Fruit fly (Drosophila melanogaster): ENCODE data around the gene CG12278.

CG12278 gene

dm6 chr3R:21043549-21044118, at the start of gene CG12278:
Gene CG12278 (plus strand): TSS chr3R:21044068.
- no peak for TF ChIP-seq CG13204 (GFP tag; optimal IDR thresholded peaks at IDR 0.05)
- peak; percentile 100 for TF ChIP-seq CG12605 (GFP tag; IDR thresholded peaks at IDR 0.05)

DNA sequence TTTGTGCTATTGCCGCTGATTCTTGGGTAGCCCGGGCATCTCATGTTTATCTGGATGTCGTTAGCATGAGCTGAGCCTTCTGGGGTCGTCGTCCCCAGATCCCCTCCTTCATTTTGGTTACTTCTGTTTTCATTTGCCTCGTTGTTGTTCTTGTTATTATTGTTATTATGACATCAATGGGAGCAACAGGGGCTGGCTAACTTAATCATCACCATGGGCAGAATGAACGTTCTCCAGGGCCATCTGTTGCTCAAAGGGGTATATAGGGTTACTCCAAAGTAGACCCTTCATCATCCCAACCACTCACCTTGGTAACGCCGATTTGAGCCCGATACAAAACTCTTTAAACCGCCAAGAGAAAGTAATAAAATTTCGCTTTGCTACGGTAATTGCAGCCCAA, 45.5 kb upstream of the CG12278 start:
- TF ChIP-seq EcR (GFP tag; optimal IDR thresholded peaks at IDR 0.05) = no peak

- TF ChIP-seq Pif1B (GFP tag; optimal IDR thresholded peaks at IDR 0.05) = no peak
- no peak for TF ChIP-seq D1 (tag; optimal IDR thresholded peaks at IDR 0.05)
- TF ChIP-seq CG12605 (GFP tag; IDR thresholded peaks at IDR 0.05) = no peak
- TF ChIP-seq fd96Ca (GFP tag; IDR thresholded peaks at IDR 0.05) = no peak
- TF ChIP-seq CG34367 (tag; optimal IDR thresholded peaks at IDR 0.05) = no peak
- TF ChIP-seq CG4496 (GFP tag; IDR thresholded peaks at IDR 0.05) = no peak
Measured at dm6 chr3R:21001123-21001522, 42.7 kb upstream of the CG12278 start.

DNA sequence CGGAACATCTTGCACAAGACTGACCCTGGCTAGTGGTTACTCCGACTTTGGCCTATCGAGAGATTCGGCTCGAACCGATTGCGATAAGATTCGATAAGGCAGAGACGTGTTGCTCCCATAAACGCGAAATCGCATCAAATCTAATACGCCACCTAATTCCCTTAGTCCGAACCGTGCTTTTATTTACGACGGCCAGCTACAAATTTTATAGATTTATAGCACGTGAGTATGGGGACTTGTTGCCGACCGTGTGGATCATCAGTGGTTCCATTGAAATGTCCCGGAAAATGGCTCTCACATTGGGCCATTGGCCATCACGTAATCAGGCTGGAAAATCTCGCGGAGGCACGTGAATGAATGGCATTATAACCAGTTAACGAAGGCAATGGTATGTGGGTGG, 36.9 kb upstream of the CG12278 start, which contains the start of gene Alp5:
TSS of gene Alp5 (minus strand) at position 24 of the 400 bp plus-strand sequence.
- no peak for TF ChIP-seq CG14655 (GFP tag; optimal IDR thresholded peaks at IDR 0.05)
- TF ChIP-seq CG4496 (GFP tag; IDR thresholded peaks at IDR 0.05) = no peak
- no peak for TF ChIP-seq CG9948 (tag; optimal IDR thresholded peaks at IDR 0.05)
- TF ChIP-seq CG12605 (GFP tag; IDR thresholded peaks at IDR 0.05) = no peak
- TF ChIP-seq D1 (tag; optimal IDR thresholded peaks at IDR 0.05) = no peak
- TF ChIP-seq Pif1A (GFP tag; optimal IDR thresholded peaks at IDR 0.05) = no peak
- TF ChIP-seq CG15710 (tag; optimal IDR thresholded peaks at IDR 0.05) = no peak
- TF ChIP-seq EcR (GFP tag; optimal IDR thresholded peaks at IDR 0.05) = no peak
- TF ChIP-seq Pif1B (GFP tag; optimal IDR thresholded peaks at IDR 0.05) = no peak
- no peak for TF ChIP-seq CG32121 (GFP tag; IDR thresholded peaks at IDR 0.05)
- no peak for TF ChIP-seq CG34367 (tag; optimal IDR thresholded peaks at IDR 0.05)
- TF ChIP-seq CG13204 (GFP tag; optimal IDR thresholded peaks at IDR 0.05) = no peak
- no peak for TF ChIP-seq CG8159 (tag; optimal IDR thresholded peaks at IDR 0.05)
- no peak for TF ChIP-seq CG8301 (tag; optimal IDR thresholded peaks at IDR 0.05)

- no peak for TF ChIP-seq Pif1A (GFP tag; optimal IDR thresholded peaks at IDR 0.05)
- no peak for TF ChIP-seq gl (tag; optimal IDR thresholded peaks at IDR 0.05)
- no peak for TF ChIP-seq fd96Ca (GFP tag; IDR thresholded peaks at IDR 0.05)
- TF ChIP-seq CG14655 (GFP tag; optimal IDR thresholded peaks at IDR 0.05) = no peak
- no peak for TF ChIP-seq D1 (tag; optimal IDR thresholded peaks at IDR 0.05)
- no peak for TF ChIP-seq rn (GFP tag; IDR thresholded peaks at IDR 0.05)
- TF ChIP-seq CG17806 (tag; optimal IDR thresholded peaks at IDR 0.05) = no peak
- TF ChIP-seq CG8159 (tag; optimal IDR thresholded peaks at IDR 0.05) = no peak
- TF ChIP-seq CG4496 (GFP tag; IDR thresholded peaks at IDR 0.05) = no peak
- TF ChIP-seq CG12605 (GFP tag; IDR thresholded peaks at IDR 0.05) = no peak
- TF ChIP-seq CG9948 (tag; optimal IDR thresholded peaks at IDR 0.05) = no peak
- no peak for TF ChIP-seq CG8301 (tag; optimal IDR thresholded peaks at IDR 0.05)
- TF ChIP-seq CG34367 (tag; optimal IDR thresholded peaks at IDR 0.05) = no peak
- no peak for TF ChIP-seq CG15710 (tag; optimal IDR thresholded peaks at IDR 0.05)
- TF ChIP-seq Snoo (tag; optimal IDR thresholded peaks at IDR 0.05) = no peak
- TF ChIP-seq CG10348 (GFP tag; IDR thresholded peaks at IDR 0.05) = no peak
Measured at dm6 chr3R:21013780-21014179, 30.1 kb upstream of the CG12278 start.

dm6 chr3R:21015636-21016035, 28.2 kb upstream of the CG12278 start, which contains the start of gene CG5697:
Gene CG5697 (plus strand): TSS chr3R:21015949.
- TF ChIP-seq Pif1A (GFP tag; optimal IDR thresholded peaks at IDR 0.05) (peak; percentile 1), CG32121 (GFP tag; IDR thresholded peaks at IDR 0.05) (no peak)

DNA sequence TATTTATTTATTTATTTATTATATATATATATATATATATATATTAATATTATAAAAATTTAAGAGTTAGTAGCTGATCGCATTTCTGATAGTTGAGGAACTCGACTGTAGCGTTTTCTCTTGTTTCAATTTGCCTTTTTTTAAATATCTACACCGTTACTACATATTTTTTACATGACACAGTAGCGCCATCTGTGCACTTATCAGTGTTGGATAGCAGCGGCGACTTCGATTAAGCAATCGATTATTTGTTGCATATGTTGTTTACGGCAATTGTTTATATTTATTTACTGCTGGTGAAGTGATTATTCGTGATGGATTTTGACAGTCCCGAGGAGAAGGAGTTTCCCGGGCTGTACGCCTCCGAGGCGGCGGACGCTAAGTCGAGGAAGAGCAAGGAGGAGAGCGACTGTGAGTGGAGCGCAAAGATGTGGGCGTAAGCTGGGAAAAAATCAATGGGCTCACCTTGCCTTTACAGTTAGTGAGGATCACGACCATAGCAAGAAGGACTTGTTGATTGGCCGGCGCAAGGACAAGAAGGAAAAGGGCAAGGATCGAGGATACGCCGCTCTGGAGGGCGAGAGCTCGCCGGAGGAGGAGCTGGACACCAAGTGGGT, 26.3 kb upstream of the CG12278 start, which contains the start of gene Rlip:
TSS of gene Rlip (plus strand) at position 221 of the 617 bp plus-strand sequence.
- TF ChIP-seq D1 (tag; optimal IDR thresholded peaks at IDR 0.05) = peak; percentile 42
- no peak for TF ChIP-seq CG13204 (GFP tag; optimal IDR thresholded peaks at IDR 0.05)
- no peak for TF ChIP-seq Pif1A (GFP tag; optimal IDR thresholded peaks at IDR 0.05)
- peak; percentile 78; the same call in 1 of the 2 replicates for TF ChIP-seq Ets98B (GFP tag; IDR thresholded peaks at IDR 0.05)
- TF ChIP-seq Pif1B (GFP tag; optimal IDR thresholded peaks at IDR 0.05) = peak; percentile 50
- TF ChIP-seq CG34367 (tag; optimal IDR thresholded peaks at IDR 0.05) = no peak
- TF ChIP-seq CG10348 (GFP tag; IDR thresholded peaks at IDR 0.05) = no peak
- TF ChIP-seq CG14655 (GFP tag; optimal IDR thresholded peaks at IDR 0.05) = peak; percentile 63
- TF ChIP-seq EcR (GFP tag; optimal IDR thresholded peaks at IDR 0.05) = no peak
- TF ChIP-seq CG9948 (tag; optimal IDR thresholded peaks at IDR 0.05) = no peak
- peak; percentile 50 for TF ChIP-seq CG8159 (tag; optimal IDR thresholded peaks at IDR 0.05)
- TF ChIP-seq CG17806 (tag; optimal IDR thresholded peaks at IDR 0.05) = no peak
- peak; percentile 37 for TF ChIP-seq gl (tag; optimal IDR thresholded peaks at IDR 0.05)
- TF ChIP-seq CG8301 (tag; optimal IDR thresholded peaks at IDR 0.05) = peak; percentile 41
- TF ChIP-seq CG4496 (GFP tag; IDR thresholded peaks at IDR 0.05) = peak; percentile 89
- peak; percentile 84 for TF ChIP-seq fd96Ca (GFP tag; IDR thresholded peaks at IDR 0.05)
- 0 out of 2 replicates have a peak, but pooled peaks have one; percentile 32 for TF ChIP-seq CG32121 (GFP tag; IDR thresholded peaks at IDR 0.05)
- peak; percentile 74 for TF ChIP-seq rn (GFP tag; IDR thresholded peaks at IDR 0.05)
